Worm (Caenorhabditis elegans): ENCODE data around the gene T08G3.11.

T08G3.11 gene

DNA sequence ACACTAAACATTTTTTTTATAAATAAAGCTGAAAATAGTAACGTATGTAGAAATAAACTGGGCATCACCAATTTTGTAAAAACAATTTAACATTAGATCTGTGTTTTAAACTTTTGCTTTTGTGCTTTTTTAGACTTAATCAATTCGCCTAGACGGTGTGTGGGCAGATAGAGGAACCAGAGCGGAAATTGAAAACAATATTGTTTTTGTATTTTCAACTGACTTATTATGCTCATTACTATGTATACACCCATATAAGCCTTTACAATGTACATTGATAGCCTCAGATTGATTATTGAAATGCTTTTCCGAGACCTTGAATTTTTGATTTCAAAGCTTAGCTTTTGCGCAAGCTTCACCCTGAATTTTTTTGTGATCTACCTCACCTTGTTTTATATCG, 49.2 kb downstream of the T08G3.11 start, which contains the start of gene str-73:
Gene str-73, plus strand, starts transcription at position 301 of the 400 bp plus-strand sequence.
- TF ChIP-seq ceh-36 (tag; optimal IDR thresholded peaks at IDR 0.05), result no peak
- no peak for TF ChIP-seq pes-1 (GFP tag; IDR thresholded peaks at IDR 0.05)

ce11 chrV:16429503-16429902, 49.7 kb downstream of the T08G3.11 start, which contains the start of gene F26D2.10:
Gene F26D2.10, minus strand, starts transcription at chrV:16429603.
- TF ChIP-seq tbx-37 (GFP tag; conservative IDR thresholded peaks at IDR 0.05) (no peak), ceh-13 (GFP tag; optimal IDR thresholded peaks at IDR 0.05) (no peak), B0310.2 (tag; optimal IDR thresholded peaks at IDR 0.05) (no peak), flt-1 (GFP tag; IDR thresholded peaks at IDR 0.05) (no peak), pes-1 (GFP tag; IDR thresholded peaks at IDR 0.05) (no peak), F13C5.2 (tag; optimal IDR thresholded peaks at IDR 0.05) (no peak), ets-7 (tag; optimal IDR thresholded peaks at IDR 0.05) (no peak), scrt-1 (GFP tag; IDR thresholded peaks at IDR 0.05) (no peak), ama-1 (optimal IDR thresholded peaks at IDR 0.05) (no peak), tbx-11 (GFP tag; IDR thresholded peaks at IDR 0.05) (no peak), aly-1 (tag; optimal IDR thresholded peaks at IDR 0.05) (no peak), hmg-4 (GFP tag; optimal IDR thresholded peaks at IDR 0.05) (no peak), hnd-1 (tag; optimal IDR thresholded peaks at IDR 0.05) (no peak), sea-1 (GFP tag; conservative IDR thresholded peaks at IDR 0.05) (no peak)
